Fruit fly (Drosophila melanogaster) whole organism, prepupa: ENCODE results near the gene CG7988.

Experiments
- Ets96B ChIP-seq: fragments of 200-800 bp; optimal IDR thresholded peaks from 2 replicates; lab custom pipeline; 2019; ENCODE audit warnings: missing biosample characterization, mild to moderate bottlenecking, missing genetic modification characterization, moderate library complexity
- Smox ChIP-seq: fragments of 200-800 bp; sonication (Bioruptor generic); optimal IDR thresholded peaks from 3 replicates; lab custom pipeline; 2016; ENCODE audit warnings: missing biosample characterization, missing genetic modification characterization
- cyc ChIP-seq: fragments of 200-800 bp; sonication (Bioruptor generic); optimal IDR thresholded peaks from 3 replicates; lab custom pipeline; 2016; ENCODE audit warnings: missing biosample characterization, missing genetic modification characterization

- TF ChIP-seq Ets96B (tag; lab: Kevin White, UChicago) (no peak), cyc (GFP tag; lab: Kevin White, UChicago) (peak; percentile 21), Smox (GFP tag; lab: Kevin White, UChicago) (no peak)
Measured at dm6 chr3R:18244171-18245043, 24.1 kb downstream of the CG7988 start.
